Worm (Caenorhabditis elegans) whole organism, young adult: ENCODE measurements around the gene fbxb-48.

Experiments used
- F39B2.1 ChIP-seq: fragments of 200-800 bp; sonication (Bioruptor generic); IDR thresholded peaks from 2 replicates; pipeline ENCODE4 v1.3.6; 2022; ENCODE audit warnings: missing genetic modification reagents, missing genetic modification characterization, missing compliant biosample characterization
- F57A8.1 ChIP-seq: fragments of 200-800 bp; sonication (Bioruptor generic); optimal IDR thresholded peaks from 2 replicates; lab custom pipeline; 2018; ENCODE audit warnings: mild to moderate bottlenecking, missing genetic modification characterization, moderate library complexity, missing compliant biosample characterization
- ama-1 ChIP-seq, 3 experiments: fragments of 150-350 bp in 1 of 3; sonication (generic microtip) in 2 of 3; optimal IDR thresholded peaks; 2 replicates each; lab custom pipeline; 2014 to 2018; ENCODE audit warnings: missing biosample characterization in 2 of 3, missing genetic modification characterization in 2 of 3, missing genetic modification reagents in 2 of 3
- atf-7 ChIP-seq: sonication (generic microtip); optimal IDR thresholded peaks from 2 replicates; lab custom pipeline; 2017; ENCODE audit warnings: mild to moderate bottlenecking, missing genetic modification characterization, missing compliant biosample characterization
- gei-17 ChIP-seq: fragments of 200-800 bp; sonication (Bioruptor generic); optimal IDR thresholded peaks from 2 replicates; lab custom pipeline; 2018; ENCODE audit warnings: mild to moderate bottlenecking, missing genetic modification characterization, missing compliant biosample characterization
- lin-35 ChIP-seq, 3 experiments: fragments of 150-350 bp in 2 of 3; sonication (generic microtip) in 1 of 3; optimal IDR thresholded peaks; 2 replicates each; lab custom pipeline; 2014 to 2018; ENCODE audit warnings: missing biosample characterization in 3 of 3, missing genetic modification characterization in 3 of 3, missing genetic modification reagents in 3 of 3
- lin-54 ChIP-seq: fragments of 200-800 bp; sonication (Bioruptor generic); optimal IDR thresholded peaks from 2 replicates; lab custom pipeline; 2018; ENCODE audit warnings: mild to moderate bottlenecking, missing genetic modification characterization, missing compliant biosample characterization
- nfya-1 ChIP-seq: sonication (generic microtip); optimal IDR thresholded peaks from 2 replicates; lab custom pipeline; 2017; ENCODE audit warnings: antibody characterized with exemption, missing compliant biosample characterization, missing genetic modification characterization, borderline replicate concordance; ENCODE audit not compliant: insufficient read depth
- nhr-27 ChIP-seq: fragments of 200-800 bp; sonication (Bioruptor generic); optimal IDR thresholded peaks from 2 replicates; lab custom pipeline; 2018; ENCODE audit warnings: mild to moderate bottlenecking, missing genetic modification characterization, moderate library complexity, missing compliant biosample characterization
- sea-2 ChIP-seq: fragments of 200-800 bp; sonication (Bioruptor generic); IDR thresholded peaks from 2 replicates; pipeline ENCODE4 v1.3.6; 2022; ENCODE audit warnings: missing genetic modification characterization, missing compliant biosample characterization
- snpc-4 ChIP-seq, 5 experiments: fragments of 150-350 bp in 1 of 5; sonication (generic microtip) in 4 of 5; optimal IDR thresholded peaks; 2 replicates each; lab custom pipeline; 2014 to 2018; ENCODE audit warnings: missing genetic modification characterization in 5 of 5, missing biosample characterization in 3 of 5, antibody characterized with exemption in 2 of 5, mild to moderate bottlenecking in 2 of 5, missing compliant biosample characterization in 2 of 5, missing genotype in 2 of 5, moderate library complexity in 2 of 5, missing genetic modification reagents in 1 of 5
- tbx-9 ChIP-seq: sonication (generic microtip); optimal IDR thresholded peaks from 2 replicates; lab custom pipeline; 2016; ENCODE audit warnings: borderline replicate concordance, missing genetic modification characterization, inconsistent platforms, missing compliant biosample characterization
- unc-62 ChIP-seq: fragments of 150-350 bp; optimal IDR thresholded peaks from 2 replicates; lab custom pipeline; 2014; ENCODE audit warnings: missing biosample characterization, missing genetic modification reagents, missing genetic modification characterization
- ztf-25 ChIP-seq: fragments of 200-800 bp; sonication (Bioruptor generic); IDR thresholded peaks from 2 replicates; pipeline ENCODE4 v1.3.6; 2022; ENCODE audit warnings: missing genetic modification reagents, missing genetic modification characterization, missing compliant biosample characterization

- TF ChIP-seq gei-17 (GFP tag; lab: Kevin White, UChicago): no peak
- no peak for TF ChIP-seq lin-54
- no peak for TF ChIP-seq unc-62
- TF ChIP-seq snpc-4 (GFP tag; optimal IDR thresholded peaks at IDR 0.05; lab: Kevin White, UChicago): no peak
- no peak for TF ChIP-seq snpc-4 (tag; optimal IDR thresholded peaks at IDR 0.05; lab: Kevin White, UChicago)
- no peak for TF ChIP-seq atf-7 (tag; lab: Kevin White, UChicago)
- no peak for TF ChIP-seq ztf-25 (GFP tag; lab: Robert Waterston, UW)
- no peak for TF ChIP-seq lin-35 (GFP tag; optimal IDR thresholded peaks at IDR 0.05; lab: Kevin White, UChicago)
- no peak for TF ChIP-seq nhr-27 (tag; lab: Kevin White, UChicago)
- TF ChIP-seq ama-1 (optimal IDR thresholded peaks at IDR 0.05; lab: Kevin White, UChicago): no peak
- no peak for TF ChIP-seq ama-1 (GFP tag; optimal IDR thresholded peaks at IDR 0.05; lab: Kevin White, UChicago)
- no peak for TF ChIP-seq F57A8.1
- TF ChIP-seq tbx-9 (tag; lab: Kevin White, UChicago): no peak
- TF ChIP-seq sea-2: no peak
- TF ChIP-seq nfya-1 (tag; lab: Kevin White, UChicago): no peak
- TF ChIP-seq F39B2.1 (GFP tag; lab: Robert Waterston, UW): no peak
Observed at ce11 chrII:1672673-1673072, 46.4 kb downstream of the fbxb-48 start.
